Fruit fly (Drosophila melanogaster) Kc167 (cell line): Measurements from ENCODE around the gene Pde9.

Source experiments
- Sin3A ChIP-seq: fragments of >200 bp; optimal IDR thresholded peaks from 2 replicates; lab custom pipeline; 2018; ENCODE audit warnings: missing external identifiers
- psq ChIP-seq: fragments of >200 bp; optimal IDR thresholded peaks from 2 replicates; lab custom pipeline; 2017; ENCODE audit warnings: missing external identifiers
- ttk ChIP-seq: sonication (Bioruptor generic); optimal IDR thresholded peaks from 2 replicates; lab custom pipeline; 2017; ENCODE audit warnings: missing external identifiers

DNA sequence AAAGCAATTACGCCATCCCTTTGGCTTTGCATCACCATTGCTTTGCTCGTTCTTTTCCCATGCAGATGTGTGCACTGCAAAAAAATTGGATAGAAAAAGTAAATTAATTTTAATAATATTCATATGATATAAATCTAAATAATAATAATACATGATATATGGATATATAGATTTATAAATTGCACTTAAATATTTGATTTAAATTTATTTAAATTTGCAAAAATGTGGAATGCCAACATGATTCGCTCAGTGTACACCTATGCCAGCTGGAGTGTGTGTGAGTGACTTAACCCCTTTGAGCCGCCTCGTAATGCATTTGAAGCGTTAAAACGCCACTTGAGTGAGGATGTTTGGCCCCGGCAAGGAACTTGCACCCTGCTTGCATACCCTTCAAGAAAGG lies 16.6 kb upstream of the Pde9 start:
- TF ChIP-seq psq (lab: Kevin White, UChicago), result no peak
- no peak for TF ChIP-seq Sin3A
- no peak for TF ChIP-seq ttk (lab: Kevin White, UChicago)
